Fruit fly (Drosophila melanogaster) whole organism: ENCODE results near the gene cd.

Experiments used
- CG8478 ChIP-seq: fragments of >200 bp; optimal IDR thresholded peaks from 2 replicates; lab custom pipeline; 2018; ENCODE audit warnings: inconsistent platforms
- Dll ChIP-seq: fragments of >200 bp; optimal IDR thresholded peaks from 2 replicates; lab custom pipeline; 2017
- EcR ChIP-seq, 2 experiments: fragments of >200 bp; optimal IDR thresholded peaks; 2 replicates each; lab custom pipeline; 2017; ENCODE audit warnings: missing biosample characterization in 2 of 2, missing genetic modification characterization in 2 of 2, missing genetic modification reagents in 2 of 2
- pan ChIP-seq: fragments of >200 bp; optimal IDR thresholded peaks from 2 replicates; lab custom pipeline; 2017
- psq ChIP-seq: fragments of >200 bp; optimal IDR thresholded peaks from 2 replicates; lab custom pipeline; 2017
- usp ChIP-seq: fragments of >200 bp; optimal IDR thresholded peaks from 2 replicates; lab custom pipeline; 2017; ENCODE audit warnings: missing biosample characterization, missing genetic modification characterization, mixed read lengths

DNA sequence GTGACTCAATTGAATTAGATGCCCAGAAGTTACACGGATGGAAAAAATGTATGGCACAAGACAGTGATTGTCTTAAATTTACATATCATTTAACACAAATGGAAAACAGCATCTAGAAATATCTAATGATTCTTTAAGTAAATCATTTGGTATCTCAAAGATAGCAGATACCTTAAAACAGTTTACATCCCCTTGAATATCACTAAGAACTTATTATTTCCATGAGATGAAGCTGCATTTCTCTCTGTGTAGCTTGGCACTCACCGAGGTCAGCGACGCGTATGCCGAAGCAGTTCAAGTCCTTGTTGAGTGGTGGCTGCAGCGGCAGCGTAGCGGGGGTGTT is 24.8 kb downstream of the cd start:
- TF ChIP-seq psq (lab: Kevin White, UChicago) = no peak
- TF ChIP-seq usp (GFP tag; lab: Kevin White, UChicago) = no peak
- TF ChIP-seq EcR (GFP tag; optimal IDR thresholded peaks at IDR 0.05; lab: Kevin White, UChicago) = no peak
- TF ChIP-seq pan (lab: Kevin White, UChicago) = no peak
- TF ChIP-seq Dll (lab: Kevin White, UChicago) = no peak
- no peak for TF ChIP-seq CG8478 (lab: Kevin White, UChicago)
